Fruit fly (Drosophila melanogaster) whole organism, prepupa: ENCODE data around the gene CG13796.

Source experiments
- CG1621 ChIP-seq: fragments of 200-800 bp; sonication (Bioruptor generic); optimal IDR thresholded peaks from 3 replicates; lab custom pipeline; 2018; ENCODE audit warnings: missing biosample characterization, mild to moderate bottlenecking, missing genetic modification characterization
- CG8319 ChIP-seq: fragments of 200-800 bp; sonication (Bioruptor generic); optimal IDR thresholded peaks from 3 replicates; lab custom pipeline; 2016; ENCODE audit warnings: missing biosample characterization, missing genetic modification characterization

- TF ChIP-seq CG1621 (tag; lab: Kevin White, UChicago) (no peak), CG8319 (GFP tag; lab: Kevin White, UChicago) (no peak)
Measured at dm6 chr2L:7719387-7719786, 13.1 kb downstream of the CG13796 start, which contains the start of gene CG13793.
